Worm (Caenorhabditis elegans): ENCODE results near the gene Y47D3A.34.
A peak's percentile ranks its signal among the peaks of the same experiment; 100 is the strongest.

The Y47D3A.34 gene

ce11 chrIII:11202992-11203391 lies 31.7 kb downstream of the Y47D3A.34 start:
- TF ChIP-seq lsy-2 (tag; optimal IDR thresholded peaks at IDR 0.05) (peak in 1 of 2 experiments; percentile 49), rnt-1 (tag; optimal IDR thresholded peaks at IDR 0.05) (peak; percentile 30), ceh-8 (GFP tag; optimal IDR thresholded peaks at IDR 0.05) (peak; percentile 90), lin-14 (GFP tag; optimal IDR thresholded peaks at IDR 0.05) (peak; percentile 94), ceh-82 (tag; optimal IDR thresholded peaks at IDR 0.05) (peak in 1 of 3 experiments; percentile 55), snu-23 (GFP tag; optimal IDR thresholded peaks at IDR 0.05) (peak; percentile 21), egl-13 (tag; optimal IDR thresholded peaks at IDR 0.05) (peak; percentile 1), lin-35 (GFP tag; optimal IDR thresholded peaks at IDR 0.05) (peak in 1 of 2 experiments; percentile 37), xbp-1 (tag; optimal IDR thresholded peaks at IDR 0.05) (peak; percentile 4), swsn-7 (tag; optimal IDR thresholded peaks at IDR 0.05) (peak; percentile 9), mab-9 (GFP tag; IDR thresholded peaks at IDR 0.05) (0 out of 2 replicates have a peak, but pooled peaks have one; percentile 38), nhr-28 (tag; optimal IDR thresholded peaks at IDR 0.05) (no peak), fkh-10 (GFP tag; optimal IDR thresholded peaks at IDR 0.05) (peak; percentile 19), nhr-71 (tag; optimal IDR thresholded peaks at IDR 0.05) (peak; percentile 58), unc-130 (tag; optimal IDR thresholded peaks at IDR 0.05) (no peak), isw-1 (GFP tag; IDR thresholded peaks at IDR 0.05) (no peak), F16B12.6 (tag; optimal IDR thresholded peaks at IDR 0.05) (no peak), efl-1 (optimal IDR thresholded peaks at IDR 0.05) (peak in 1 of 2 experiments; percentile 7), efl-1 (GFP tag; optimal IDR thresholded peaks at IDR 0.05 in 1 of 2) (peak in 1 of 2 experiments; percentile 11), sptf-1 (tag; optimal IDR thresholded peaks at IDR 0.05) (no peak), nhr-47 (tag; optimal IDR thresholded peaks at IDR 0.05) (peak; percentile 26), dpl-1 (GFP tag; optimal IDR thresholded peaks at IDR 0.05) (peak in 1 of 3 experiments; percentile 18), pag-3 (tag; optimal IDR thresholded peaks at IDR 0.05; ENCODE audit: borderline replicate concordance, insufficient read depth) (no peak), unc-86 (tag; optimal IDR thresholded peaks at IDR 0.05) (no peak), tbx-2 (tag; optimal IDR thresholded peaks at IDR 0.05) (no peak), ceh-90 (tag; optimal IDR thresholded peaks at IDR 0.05) (no peak), mep-1 (tag; optimal IDR thresholded peaks at IDR 0.05) (peak; percentile 7), fkh-8 (tag; optimal IDR thresholded peaks at IDR 0.05) (peak; percentile 4), irx-1 (tag; optimal IDR thresholded peaks at IDR 0.05) (no peak), dsc-1 (tag; optimal IDR thresholded peaks at IDR 0.05) (peak; percentile 66), ets-5 (GFP tag; IDR thresholded peaks at IDR 0.05) (no peak)

DNA sequence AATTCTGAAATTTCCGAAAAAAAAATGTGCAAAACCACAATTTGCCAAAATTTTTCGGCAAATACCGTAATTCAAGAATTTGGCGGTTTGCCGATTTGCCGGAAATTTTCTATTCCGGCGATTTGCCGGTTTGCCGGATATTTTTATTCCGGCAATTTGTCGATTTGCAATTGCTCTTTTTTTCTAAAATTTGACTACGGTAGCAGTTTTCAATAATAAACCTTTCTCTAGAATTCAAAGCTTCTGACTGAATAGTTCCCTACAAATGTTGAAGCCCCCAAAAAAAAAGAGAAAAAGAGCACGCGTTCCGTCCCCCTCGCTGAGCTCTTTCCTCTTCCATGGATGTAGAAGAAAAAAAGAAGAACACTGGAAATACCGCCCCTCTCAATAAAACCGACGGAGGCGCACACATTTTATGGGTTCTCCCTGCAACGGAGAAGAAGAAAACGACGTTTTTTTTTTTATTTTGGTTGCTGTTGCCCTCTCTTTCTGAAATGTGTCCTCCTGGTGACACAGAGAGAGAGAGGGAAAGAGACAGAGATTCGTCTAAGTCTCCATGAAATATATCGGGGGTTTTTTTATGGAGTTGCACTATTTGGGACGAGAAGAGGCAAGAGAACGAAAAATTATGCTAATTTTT lies 33.7 kb downstream of the Y47D3A.34 start:
- TF ChIP-seq fos-1 (tag; optimal IDR thresholded peaks at IDR 0.05) (no peak), pqm-1 (tag; optimal IDR thresholded peaks at IDR 0.05) (no peak), ama-1 (optimal IDR thresholded peaks at IDR 0.05) (no peak), nhr-47 (tag; optimal IDR thresholded peaks at IDR 0.05) (no peak)

DNA sequence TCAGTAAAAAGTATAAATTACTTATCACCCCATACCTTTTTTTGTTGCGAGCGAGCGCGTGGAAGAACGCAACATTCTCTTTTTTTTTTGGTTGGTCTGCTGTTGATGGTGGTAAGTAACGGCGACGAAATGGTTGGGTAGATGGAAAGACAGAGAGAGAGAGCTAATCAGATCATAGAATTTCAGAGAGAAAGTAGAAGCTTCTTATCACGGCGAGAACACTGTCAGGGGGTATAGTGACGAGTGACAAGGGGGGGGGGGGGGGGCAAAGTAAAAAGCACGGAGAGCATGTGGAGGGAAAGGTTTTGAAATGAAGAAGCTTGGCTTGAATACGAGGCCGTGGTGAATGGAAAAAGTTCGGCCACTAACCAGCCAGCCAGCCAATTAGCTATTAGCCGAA lies 37.3 kb downstream of the Y47D3A.34 start:
- no peak for TF ChIP-seq unc-30 (tag; optimal IDR thresholded peaks at IDR 0.05)
- no peak for TF ChIP-seq isw-1 (GFP tag; IDR thresholded peaks at IDR 0.05)
- TF ChIP-seq egl-27 (tag; optimal IDR thresholded peaks at IDR 0.05): no peak
- no peak for TF ChIP-seq sox-4 (tag; optimal IDR thresholded peaks at IDR 0.05)
- TF ChIP-seq vab-15 (tag; optimal IDR thresholded peaks at IDR 0.05): no peak
- no peak for TF ChIP-seq swsn-7 (tag; optimal IDR thresholded peaks at IDR 0.05)
- no peak for TF ChIP-seq sup-37 (GFP tag; optimal IDR thresholded peaks at IDR 0.05)
- no peak for TF ChIP-seq ces-1 (GFP tag; optimal IDR thresholded peaks at IDR 0.05)
- TF ChIP-seq jun-1 (tag; optimal IDR thresholded peaks at IDR 0.05): no peak
- TF ChIP-seq nhr-12 (tag; optimal IDR thresholded peaks at IDR 0.05): no peak
- no peak for TF ChIP-seq pqm-1 (tag; optimal IDR thresholded peaks at IDR 0.05)
- TF ChIP-seq nhr-20 (tag; optimal IDR thresholded peaks at IDR 0.05): no peak
- TF ChIP-seq mdl-1 (tag; optimal IDR thresholded peaks at IDR 0.05): no peak
- TF ChIP-seq F16B12.6 (tag; optimal IDR thresholded peaks at IDR 0.05): no peak
- no peak for TF ChIP-seq pax-3 (tag; optimal IDR thresholded peaks at IDR 0.05)
- TF ChIP-seq fkh-4 (tag; optimal IDR thresholded peaks at IDR 0.05; ENCODE audit: borderline replicate concordance): no peak
- no peak for TF ChIP-seq nhr-71 (tag; optimal IDR thresholded peaks at IDR 0.05)
